Worm (Caenorhabditis elegans): ENCODE measurements around the gene gpa-5.

DNA sequence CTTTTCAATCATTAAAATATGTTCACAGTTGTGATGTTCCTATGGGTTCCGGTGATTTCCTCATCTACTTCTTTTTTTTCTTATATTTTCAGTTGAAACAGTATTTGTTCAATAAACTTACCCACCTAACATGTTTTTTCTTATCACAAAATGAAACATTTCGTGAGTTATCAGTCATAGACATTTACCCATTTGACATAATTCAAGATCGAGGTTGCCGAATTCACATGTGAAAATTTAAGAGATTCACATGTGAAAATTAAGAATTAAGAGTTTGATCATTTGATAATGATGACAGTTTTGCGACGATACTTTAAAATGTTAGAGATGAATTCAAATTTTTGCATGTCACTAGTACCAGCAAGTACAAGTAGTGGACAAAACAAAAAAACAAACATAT lies 13.4 kb downstream of the gpa-5 start:
- TF ChIP-seq tbx-11 (GFP tag; IDR thresholded peaks at IDR 0.05) (no peak), ama-1 (optimal IDR thresholded peaks at IDR 0.05) (no peak), hmg-4 (GFP tag; optimal IDR thresholded peaks at IDR 0.05) (no peak), tbx-37 (GFP tag; conservative IDR thresholded peaks at IDR 0.05) (no peak), flt-1 (GFP tag; IDR thresholded peaks at IDR 0.05) (no peak), hnd-1 (tag; optimal IDR thresholded peaks at IDR 0.05) (no peak), aly-1 (tag; optimal IDR thresholded peaks at IDR 0.05) (no peak), F13C5.2 (tag; optimal IDR thresholded peaks at IDR 0.05) (no peak), ets-7 (tag; optimal IDR thresholded peaks at IDR 0.05) (no peak)

Data from whole organism, early embryonic.